Worm (Caenorhabditis elegans) whole organism, L2 larva: ENCODE results near the gene ZK688.4.
A peak's percentile ranks its signal among the peaks of the same experiment; 100 is the strongest.

Source experiments
- elt-3 ChIP-seq: sonication (generic microtip); optimal IDR thresholded peaks from 2 replicates; lab custom pipeline; 2017; ENCODE audit warnings: missing biosample characterization, missing genetic modification characterization
- gmeb-1 ChIP-seq: fragments of 150-350 bp; optimal IDR thresholded peaks from 2 replicates; lab custom pipeline; 2014; ENCODE audit warnings: missing biosample characterization, missing genetic modification characterization
- nhr-10 ChIP-seq: sonication (generic microtip); optimal IDR thresholded peaks from 2 replicates; lab custom pipeline; 2017; ENCODE audit warnings: missing biosample characterization, missing genetic modification characterization
- nhr-237 ChIP-seq: fragments of 150-350 bp; optimal IDR thresholded peaks from 2 replicates; lab custom pipeline; 2014; ENCODE audit warnings: missing biosample characterization, missing genetic modification characterization
- nhr-25 ChIP-seq: fragments of 150-350 bp; sonication (generic microtip); optimal IDR thresholded peaks from 3 replicates; lab custom pipeline; 2014; ENCODE audit warnings: missing biosample characterization, missing genetic modification characterization

DNA sequence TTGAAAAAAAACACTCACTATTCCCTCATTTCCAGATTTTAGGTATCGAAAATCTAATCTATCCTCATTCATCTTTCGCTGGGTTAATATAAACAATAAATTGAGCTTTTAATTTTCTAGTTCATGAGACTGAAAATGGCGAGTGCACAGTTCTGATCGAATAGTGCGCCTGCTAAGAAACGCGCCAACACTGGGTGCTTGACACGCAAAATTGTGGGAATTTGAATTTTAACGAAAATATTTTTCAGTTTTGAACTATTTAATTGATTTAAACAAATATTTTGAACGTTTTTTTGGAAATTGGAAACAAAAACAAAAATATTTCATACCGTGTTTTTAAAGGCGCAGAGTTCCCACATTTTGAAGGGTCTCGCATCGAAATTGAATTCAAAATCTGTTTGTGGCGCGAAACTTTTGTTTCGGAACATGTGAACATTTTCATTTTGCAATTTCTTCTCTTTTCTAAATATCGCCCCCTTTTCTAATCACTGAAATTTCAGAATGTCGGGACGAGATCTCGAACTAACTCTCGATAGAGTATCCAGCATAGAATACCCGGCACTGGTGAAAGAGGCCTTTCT is 33.8 kb downstream of the ZK688.4 start, which contains the start of the genes C29E4.13 and npp-15:
- no peak for TF ChIP-seq nhr-237
- TF ChIP-seq gmeb-1 (tag; lab: Kevin White, UChicago) = peak; percentile 78
- no peak for TF ChIP-seq nhr-10 (tag; lab: Kevin White, UChicago)
- TF ChIP-seq elt-3 (tag; lab: Kevin White, UChicago) = no peak
- peak; percentile 62 for TF ChIP-seq nhr-25 (tag; lab: Kevin White, UChicago)
